Worm (Caenorhabditis elegans) whole organism, mixed stage, embryonic: ENCODE data around the gene F56D6.18.

Experiments
- M03D4.4 ChIP-seq: sonication (generic microtip); optimal IDR thresholded peaks from 2 replicates; lab custom pipeline; 2017; ENCODE audit warnings: mild to moderate bottlenecking, missing genetic modification characterization, missing compliant biosample characterization
- bed-3 ChIP-seq: fragments of 200-800 bp; sonication (Bioruptor generic); optimal IDR thresholded peaks from 3 replicates; lab custom pipeline; 2018; ENCODE audit warnings: mild to moderate bottlenecking, missing genetic modification characterization, moderate library complexity, missing compliant biosample characterization
- blmp-1 ChIP-seq: fragments of 150-350 bp; optimal IDR thresholded peaks from 2 replicates; lab custom pipeline; 2014; ENCODE audit warnings: missing biosample characterization, missing genetic modification characterization
- ceh-39 ChIP-seq: fragments of 150-350 bp; optimal IDR thresholded peaks from 2 replicates; lab custom pipeline; 2014; ENCODE audit warnings: missing biosample characterization, missing genetic modification characterization
- ceh-43 ChIP-seq: fragments of 200-800 bp; sonication (Bioruptor generic); optimal IDR thresholded peaks from 2 replicates; lab custom pipeline; 2018; ENCODE audit warnings: mild to moderate bottlenecking, missing genetic modification characterization, moderate library complexity, missing compliant biosample characterization
- ceh-83 ChIP-seq: fragments of 200-800 bp; sonication (Bioruptor generic); optimal IDR thresholded peaks from 2 replicates; lab custom pipeline; 2018; ENCODE audit warnings: mild to moderate bottlenecking, missing genetic modification characterization, missing compliant biosample characterization
- ces-1 ChIP-seq: fragments of 150-350 bp; optimal IDR thresholded peaks from 2 replicates; lab custom pipeline; 2014; ENCODE audit warnings: missing biosample characterization, missing genetic modification reagents, missing genetic modification characterization
- cnd-1 ChIP-seq: fragments of 200-800 bp; sonication (Bioruptor generic); optimal IDR thresholded peaks from 2 replicates; lab custom pipeline; 2018; ENCODE audit warnings: mild to moderate bottlenecking, missing genetic modification characterization, missing compliant biosample characterization
- drap-1 ChIP-seq: fragments of 200-800 bp; sonication (Bioruptor generic); optimal IDR thresholded peaks from 3 replicates; lab custom pipeline; 2018; ENCODE audit warnings: mild to moderate bottlenecking, missing genetic modification characterization, missing compliant biosample characterization
- elt-1 ChIP-seq: sonication (generic microtip); optimal IDR thresholded peaks from 2 replicates; lab custom pipeline; 2017; ENCODE audit warnings: missing genetic modification characterization, mild to moderate bottlenecking, missing compliant biosample characterization, antibody characterized with exemption, moderate library complexity, borderline replicate concordance; ENCODE audit not compliant: insufficient read depth
- elt-3 ChIP-seq: fragments of 150-350 bp; optimal IDR thresholded peaks from 2 replicates; lab custom pipeline; 2014; ENCODE audit warnings: missing biosample characterization, missing genetic modification characterization
- flh-1 ChIP-seq: fragments of 200-800 bp; sonication (Bioruptor generic); optimal IDR thresholded peaks from 2 replicates; lab custom pipeline; 2018; ENCODE audit warnings: mild to moderate bottlenecking, missing genetic modification characterization, moderate library complexity, missing compliant biosample characterization
- hlh-1 ChIP-seq: fragments of 150-350 bp; optimal IDR thresholded peaks from 2 replicates; lab custom pipeline; 2014; ENCODE audit warnings: missing biosample characterization, missing genetic modification reagents, missing genetic modification characterization
- lin-13 ChIP-seq: fragments of 150-350 bp; optimal IDR thresholded peaks from 2 replicates; lab custom pipeline; 2014; ENCODE audit warnings: missing biosample characterization, missing genetic modification characterization
- lin-32 ChIP-seq: fragments of 200-800 bp; sonication (Bioruptor generic); optimal IDR thresholded peaks from 2 replicates; lab custom pipeline; 2018; ENCODE audit warnings: mild to moderate bottlenecking, missing genetic modification characterization, missing compliant biosample characterization
- lsy-2 ChIP-seq: fragments of 150-350 bp; optimal IDR thresholded peaks from 2 replicates; lab custom pipeline; 2014; ENCODE audit warnings: missing biosample characterization, missing genetic modification characterization
- mab-5 ChIP-seq: fragments of 150-350 bp; optimal IDR thresholded peaks from 2 replicates; lab custom pipeline; 2014; ENCODE audit warnings: missing biosample characterization, missing genetic modification characterization
- mep-1 ChIP-seq: fragments of 150-350 bp; optimal IDR thresholded peaks from 2 replicates; lab custom pipeline; 2017; ENCODE audit warnings: missing biosample characterization, missing genetic modification reagents, missing genetic modification characterization, inconsistent platforms
- mls-2 ChIP-seq: sonication (generic microtip); optimal IDR thresholded peaks from 2 replicates; lab custom pipeline; 2016; ENCODE audit warnings: mild to moderate bottlenecking, missing genetic modification characterization, moderate library complexity, missing compliant biosample characterization
- nhr-12 ChIP-seq: fragments of 150-350 bp; optimal IDR thresholded peaks from 2 replicates; lab custom pipeline; 2014; ENCODE audit warnings: missing biosample characterization, missing genetic modification characterization
- nhr-2 ChIP-seq: fragments of 150-350 bp; optimal IDR thresholded peaks from 2 replicates; lab custom pipeline; 2014; ENCODE audit warnings: missing biosample characterization, missing genetic modification characterization
- nhr-237 ChIP-seq: fragments of 150-350 bp; optimal IDR thresholded peaks from 2 replicates; lab custom pipeline; 2014; ENCODE audit warnings: missing biosample characterization, missing genetic modification characterization
- nhr-28 ChIP-seq: fragments of 150-350 bp; optimal IDR thresholded peaks from 2 replicates; lab custom pipeline; 2014; ENCODE audit warnings: missing biosample characterization, missing genetic modification characterization
- nhr-76 ChIP-seq: sonication (generic microtip); optimal IDR thresholded peaks from 2 replicates; lab custom pipeline; 2017; ENCODE audit warnings: missing biosample characterization, missing genetic modification characterization
- pha-4 ChIP-seq: fragments of 150-350 bp; optimal IDR thresholded peaks from 2 replicates; lab custom pipeline; 2018; ENCODE audit warnings: missing biosample characterization, missing genetic modification reagents, missing genetic modification characterization
- sem-2 ChIP-seq: fragments of 200-800 bp; sonication (Bioruptor generic); optimal IDR thresholded peaks from 2 replicates; lab custom pipeline; 2018; ENCODE audit warnings: mild to moderate bottlenecking, missing genetic modification characterization, missing compliant biosample characterization
- snpc-4 ChIP-seq: fragments of 150-350 bp; optimal IDR thresholded peaks from 2 replicates; lab custom pipeline; 2014; ENCODE audit warnings: missing biosample characterization, missing genetic modification characterization
- sptf-1 ChIP-seq: sonication (generic microtip); optimal IDR thresholded peaks from 2 replicates; lab custom pipeline; 2017; ENCODE audit warnings: mild to moderate bottlenecking, missing genetic modification characterization, moderate library complexity, missing compliant biosample characterization
- tbx-8 ChIP-seq: fragments of 200-800 bp; sonication (Bioruptor generic); optimal IDR thresholded peaks from 2 replicates; lab custom pipeline; 2018; ENCODE audit warnings: mild to moderate bottlenecking, missing genetic modification characterization, moderate library complexity, missing compliant biosample characterization
- unc-120 ChIP-seq: sonication (generic microtip); optimal IDR thresholded peaks from 2 replicates; lab custom pipeline; 2017; ENCODE audit warnings: missing genetic modification characterization, missing compliant biosample characterization; ENCODE audit not compliant: poor library complexity, severe bottlenecking
- unc-39 ChIP-seq: fragments of 150-350 bp; optimal IDR thresholded peaks from 2 replicates; lab custom pipeline; 2014; ENCODE audit warnings: missing biosample characterization, missing genetic modification characterization
- unc-62 ChIP-seq: fragments of 150-350 bp; optimal IDR thresholded peaks from 2 replicates; lab custom pipeline; 2014; ENCODE audit warnings: missing biosample characterization, missing genetic modification reagents, missing genetic modification characterization
- zip-8 ChIP-seq: fragments of 150-350 bp; optimal IDR thresholded peaks from 2 replicates; lab custom pipeline; 2014; ENCODE audit warnings: missing biosample characterization, missing genetic modification characterization
- ztf-11 ChIP-seq: fragments of 150-350 bp; optimal IDR thresholded peaks from 2 replicates; lab custom pipeline; 2014; ENCODE audit warnings: missing biosample characterization, missing genetic modification characterization

F56D6.18 gene

ce11 chrIV:3892027-3892426 lies 19.7 kb downstream of the F56D6.18 start, which contains the start of gene F56D6.9:
Gene F56D6.9 (plus strand): TSS chrIV:3892327.
- no peak for TF ChIP-seq lsy-2 (tag; lab: Kevin White, UChicago)
- no peak for TF ChIP-seq sptf-1 (tag; lab: Kevin White, UChicago)
- no peak for TF ChIP-seq ces-1 (GFP tag; lab: Kevin White, UChicago)
- TF ChIP-seq bed-3 (GFP tag; lab: Kevin White, UChicago), result no peak
- TF ChIP-seq hlh-1, result no peak
- TF ChIP-seq elt-3 (tag; lab: Kevin White, UChicago), result no peak
- TF ChIP-seq nhr-2, result no peak
- TF ChIP-seq ceh-43 (GFP tag; lab: Kevin White, UChicago), result no peak
- no peak for TF ChIP-seq nhr-237 (tag; lab: Kevin White, UChicago)
- no peak for TF ChIP-seq mab-5 (tag; lab: Kevin White, UChicago)
- no peak for TF ChIP-seq unc-62 (GFP tag; lab: Kevin White, UChicago)
- TF ChIP-seq ceh-83, result no peak
- no peak for TF ChIP-seq tbx-8
- TF ChIP-seq mep-1, result no peak
- no peak for TF ChIP-seq elt-1 (tag; lab: Kevin White, UChicago)
- TF ChIP-seq cnd-1 (tag; lab: Kevin White, UChicago), result no peak
- TF ChIP-seq M03D4.4 (tag; lab: Kevin White, UChicago), result no peak
- TF ChIP-seq zip-8 (tag; lab: Kevin White, UChicago), result no peak
- no peak for TF ChIP-seq unc-120 (tag; lab: Kevin White, UChicago)
- TF ChIP-seq, all 35 proteins: peak for 0

ce11 chrIV:3888963-3889362 lies 22.8 kb downstream of the F56D6.18 start, which contains the start of gene oac-21:
Gene oac-21 (plus strand): TSS chrIV:3889263.
- TF ChIP-seq unc-62 (GFP tag; lab: Kevin White, UChicago), result no peak
- TF ChIP-seq hlh-1, result no peak
- TF ChIP-seq tbx-8, result no peak
- no peak for TF ChIP-seq nhr-12
- TF ChIP-seq mls-2 (tag; lab: Kevin White, UChicago), result no peak
- no peak for TF ChIP-seq snpc-4 (tag; lab: Kevin White, UChicago)
- no peak for TF ChIP-seq blmp-1 (tag; lab: Kevin White, UChicago)
- TF ChIP-seq sptf-1 (tag; lab: Kevin White, UChicago), result no peak
- no peak for TF ChIP-seq ces-1 (GFP tag; lab: Kevin White, UChicago)
- no peak for TF ChIP-seq unc-120 (tag; lab: Kevin White, UChicago)
- TF ChIP-seq nhr-28 (tag; lab: Kevin White, UChicago), result no peak
- TF ChIP-seq lin-32 (GFP tag; lab: Kevin White, UChicago), result no peak
- TF ChIP-seq sem-2, result no peak
- no peak for TF ChIP-seq ztf-11 (tag; lab: Kevin White, UChicago)
- TF ChIP-seq ceh-43 (GFP tag; lab: Kevin White, UChicago), result no peak
- TF ChIP-seq unc-39 (tag; lab: Kevin White, UChicago), result no peak
- TF ChIP-seq elt-3 (tag; lab: Kevin White, UChicago), result no peak
- TF ChIP-seq ceh-83, result no peak

ce11 chrIV:3885369-3885768 lies 26.4 kb downstream of the F56D6.18 start, which contains the start of gene oac-22:
Gene oac-22 (plus strand): TSS chrIV:3885669.
- TF ChIP-seq M03D4.4 (tag; lab: Kevin White, UChicago) (no peak), lin-13 (no peak), pha-4 (tag; lab: Kevin White, UChicago) (no peak), cnd-1 (tag; lab: Kevin White, UChicago) (no peak), nhr-28 (tag; lab: Kevin White, UChicago) (no peak), nhr-76 (tag; lab: Kevin White, UChicago) (no peak), unc-62 (GFP tag; lab: Kevin White, UChicago) (no peak), drap-1 (GFP tag; lab: Kevin White, UChicago) (no peak), ceh-83 (no peak), lsy-2 (tag; lab: Kevin White, UChicago) (no peak), nhr-12 (no peak), ztf-11 (tag; lab: Kevin White, UChicago) (no peak), tbx-8 (no peak), nhr-237 (tag; lab: Kevin White, UChicago) (no peak), elt-1 (tag; lab: Kevin White, UChicago) (no peak), ces-1 (GFP tag; lab: Kevin White, UChicago) (no peak), mep-1 (no peak), nhr-2 (no peak), lin-32 (GFP tag; lab: Kevin White, UChicago) (no peak), unc-120 (tag; lab: Kevin White, UChicago) (no peak)
- TF ChIP-seq, all 35 proteins: peak for 0

- TF ChIP-seq nhr-12 (no peak), flh-1 (GFP tag; lab: Kevin White, UChicago) (no peak), unc-39 (tag; lab: Kevin White, UChicago) (no peak), cnd-1 (tag; lab: Kevin White, UChicago) (no peak), ceh-39 (tag; lab: Kevin White, UChicago) (no peak)
Measured at ce11 chrIV:3881119-3881518, 30.6 kb downstream of the F56D6.18 start, which contains the start of the genes F37C4.8 and oac-23. Gene F37C4.8 (minus strand): TSS chrIV:3881219. Gene oac-23 (plus strand): TSS chrIV:3881441.
